Fruit fly (Drosophila melanogaster): ENCODE measurements around the gene knk.
A peak's percentile ranks its signal among the peaks of the same experiment; 100 is the strongest.

knk gene

DNA sequence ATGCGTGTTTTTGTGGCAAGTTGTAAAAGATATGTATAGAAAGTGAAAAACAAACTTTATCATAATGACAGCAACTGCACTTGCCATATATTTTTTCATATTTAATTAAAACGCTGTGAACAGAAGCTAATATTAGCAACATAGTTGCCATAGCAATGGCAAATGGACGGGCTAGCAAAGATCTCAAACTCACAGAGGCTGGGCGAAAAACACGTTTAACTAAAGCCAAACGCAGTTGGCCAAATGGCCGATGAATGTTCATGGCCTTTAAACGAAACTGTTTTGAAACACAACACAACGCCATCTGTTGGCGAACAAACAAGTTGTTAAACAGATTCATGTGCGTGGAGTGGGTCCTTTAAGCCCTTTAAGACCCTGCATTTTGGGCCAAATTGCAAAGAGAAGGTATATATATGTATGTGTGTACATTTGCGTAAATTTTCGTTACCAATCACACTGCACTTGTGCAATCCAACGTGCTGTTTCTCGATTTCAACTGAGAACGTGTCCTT lies 23.0 kb upstream of the knk start:
- TF ChIP-seq Myc (optimal IDR thresholded peaks at IDR 0.05) (no peak), insv (optimal IDR thresholded peaks at IDR 0.05) (no peak), ttk (optimal IDR thresholded peaks at IDR 0.05) (no peak), psq (optimal IDR thresholded peaks at IDR 0.05) (no peak), h (optimal IDR thresholded peaks at IDR 0.05) (no peak), Sin3A (optimal IDR thresholded peaks at IDR 0.05) (no peak)

DNA sequence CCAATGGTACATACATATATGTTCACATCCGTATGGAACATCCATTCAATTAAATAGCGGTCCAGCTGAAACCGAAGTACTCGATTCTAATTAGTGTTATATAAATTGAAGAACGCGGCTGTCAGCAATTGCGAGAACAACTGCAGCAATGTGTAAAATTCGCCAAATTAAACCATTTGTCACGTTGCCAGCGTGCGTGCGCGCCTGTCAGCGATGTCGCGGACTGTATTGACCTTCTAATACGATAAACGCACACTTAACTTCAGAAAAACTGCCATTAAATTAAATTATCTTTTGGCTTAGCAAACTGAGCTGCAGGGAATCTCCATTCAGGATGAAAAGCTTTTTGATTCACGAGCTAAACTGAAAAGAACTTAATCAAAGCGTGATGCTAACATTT lies 21.7 kb upstream of the knk start:
- TF ChIP-seq h (optimal IDR thresholded peaks at IDR 0.05), result no peak
- no peak for TF ChIP-seq psq (optimal IDR thresholded peaks at IDR 0.05)
- TF ChIP-seq ttk (optimal IDR thresholded peaks at IDR 0.05), result no peak
- TF ChIP-seq Sin3A (optimal IDR thresholded peaks at IDR 0.05), result no peak
- no peak for TF ChIP-seq insv (optimal IDR thresholded peaks at IDR 0.05)
- no peak for TF ChIP-seq Myc (optimal IDR thresholded peaks at IDR 0.05)

DNA sequence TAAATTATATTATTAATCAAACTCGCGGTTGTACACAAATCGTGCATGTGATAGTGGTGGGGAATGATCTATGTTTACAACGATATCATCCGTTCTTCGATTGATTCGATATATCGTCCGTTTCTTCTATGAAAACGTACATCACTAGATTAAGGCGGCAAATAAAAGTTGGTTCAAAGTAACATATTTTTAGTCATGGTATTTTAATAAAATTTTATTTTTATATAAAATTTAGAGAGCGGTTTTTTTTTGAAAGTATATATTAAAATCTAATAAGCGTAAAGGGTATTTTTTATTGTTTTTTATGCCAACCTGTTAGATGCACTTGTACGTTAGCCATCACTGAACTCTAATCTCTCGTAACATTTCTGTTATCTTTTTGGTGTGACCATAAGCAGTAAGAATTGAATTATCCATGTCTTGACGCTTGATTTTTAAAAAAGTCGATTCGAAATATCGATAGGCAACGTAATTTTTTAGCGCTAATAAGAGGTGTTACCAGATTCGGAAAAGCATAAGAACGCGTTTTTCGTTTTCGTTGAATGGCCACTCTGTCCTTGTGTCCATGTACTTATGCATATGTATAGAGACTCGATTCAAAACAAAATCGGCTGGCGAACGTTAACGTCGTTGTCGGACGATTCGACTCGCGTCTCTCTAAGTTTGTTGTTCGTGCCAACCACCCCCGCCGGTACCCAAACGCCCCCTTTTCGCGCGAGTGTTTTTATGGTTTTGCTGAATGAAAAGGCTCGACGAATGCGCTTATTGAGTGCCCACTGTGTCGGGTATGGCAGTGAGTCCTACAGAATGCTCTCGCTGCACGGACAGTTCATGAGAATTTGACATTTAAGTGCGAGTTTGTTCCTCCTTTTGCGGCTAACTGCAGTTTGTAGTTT lies 18.9 kb upstream of the knk start, which contains the start of the genes TAF1B and Invadolysin:
TAF1B (minus strand) TSS at position 82 of the 896 bp plus-strand sequence.
Invadolysin (plus strand) TSS at position 566 of the 896 bp plus-strand sequence.
- TF ChIP-seq insv (optimal IDR thresholded peaks at IDR 0.05) (no peak), psq (optimal IDR thresholded peaks at IDR 0.05) (no peak), ttk (optimal IDR thresholded peaks at IDR 0.05) (no peak), Sin3A (optimal IDR thresholded peaks at IDR 0.05) (no peak), h (optimal IDR thresholded peaks at IDR 0.05) (no peak), Myc (optimal IDR thresholded peaks at IDR 0.05) (no peak)

DNA sequence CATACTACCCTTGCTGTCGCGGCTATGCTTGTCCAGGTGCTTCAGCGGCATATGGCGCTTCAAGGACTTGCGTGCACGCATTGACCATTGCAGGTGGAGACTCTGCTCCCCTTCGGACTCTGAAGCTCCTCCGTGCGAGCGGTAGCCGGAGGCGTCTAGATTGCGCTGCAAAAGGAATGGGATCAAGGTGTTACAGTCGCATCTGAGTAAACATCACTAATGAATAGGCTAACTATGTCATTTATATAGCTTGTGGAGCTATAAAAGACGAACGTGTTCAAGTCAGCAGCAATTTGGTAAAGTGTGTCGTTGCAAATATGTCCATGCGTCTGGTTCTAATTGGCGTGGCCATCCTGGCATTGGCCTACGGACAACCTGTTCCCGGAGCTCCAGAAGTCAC lies 17.3 kb upstream of the knk start, which contains the start of gene CG42759:
CG42759 (plus strand) TSS at position 301 of the 400 bp plus-strand sequence.
- TF ChIP-seq ttk (optimal IDR thresholded peaks at IDR 0.05), result no peak
- no peak for TF ChIP-seq h (optimal IDR thresholded peaks at IDR 0.05)
- TF ChIP-seq psq (optimal IDR thresholded peaks at IDR 0.05), result no peak
- TF ChIP-seq Sin3A (optimal IDR thresholded peaks at IDR 0.05), result no peak
- TF ChIP-seq insv (optimal IDR thresholded peaks at IDR 0.05), result no peak
- no peak for TF ChIP-seq Myc (optimal IDR thresholded peaks at IDR 0.05)

DNA sequence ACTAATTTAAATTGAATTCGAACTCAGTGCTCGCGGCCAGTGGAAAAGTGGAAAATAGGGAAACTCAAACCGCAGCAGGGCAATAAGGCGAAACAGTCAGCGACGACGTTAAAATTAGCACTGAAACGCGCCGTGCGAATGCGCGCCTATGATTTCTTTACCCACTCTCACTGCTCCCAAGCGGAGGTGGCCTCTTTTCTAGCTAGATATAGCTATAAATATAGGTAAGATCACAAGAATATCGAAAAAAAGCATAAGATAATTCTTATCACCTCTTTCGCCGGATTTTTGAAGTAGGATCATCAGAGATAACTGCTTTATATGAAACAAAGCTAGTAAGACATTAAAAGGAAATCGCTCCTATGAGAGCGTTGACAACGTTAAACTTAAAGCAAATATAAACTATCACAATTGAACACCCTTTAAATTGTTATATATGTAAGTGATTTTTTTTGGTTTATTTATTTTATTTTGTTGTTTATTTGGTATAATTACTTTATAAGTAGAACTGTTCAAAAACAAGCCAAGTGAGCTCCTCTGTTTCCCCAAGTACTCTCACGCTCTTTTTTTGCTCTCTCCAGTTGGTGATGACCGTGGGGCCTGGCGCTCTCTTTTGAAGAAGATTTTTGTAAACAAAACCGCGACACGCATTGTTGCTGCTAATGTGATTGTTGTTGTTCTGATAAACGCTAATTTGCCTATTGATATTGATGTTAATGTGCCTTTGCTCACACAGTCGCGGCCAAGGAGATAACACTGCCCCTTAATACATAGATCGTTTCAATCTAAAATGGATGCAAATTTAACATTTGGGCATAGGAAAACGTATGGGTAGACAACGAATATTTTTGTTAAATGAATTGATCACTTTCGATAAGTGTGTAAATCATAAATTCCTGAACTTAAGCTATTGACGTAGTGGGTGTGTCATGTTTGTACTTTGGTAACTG lies 14.5 kb upstream of the knk start, which contains the start of gene tws:
tws (minus strand) TSS at position 124 of the 950 bp plus-strand sequence.
- TF ChIP-seq psq (optimal IDR thresholded peaks at IDR 0.05), result no peak
- TF ChIP-seq Myc (optimal IDR thresholded peaks at IDR 0.05), result no peak
- TF ChIP-seq ttk (optimal IDR thresholded peaks at IDR 0.05), result no peak
- no peak for TF ChIP-seq h (optimal IDR thresholded peaks at IDR 0.05)
- no peak for TF ChIP-seq insv (optimal IDR thresholded peaks at IDR 0.05)
- no peak for TF ChIP-seq Sin3A (optimal IDR thresholded peaks at IDR 0.05)

DNA sequence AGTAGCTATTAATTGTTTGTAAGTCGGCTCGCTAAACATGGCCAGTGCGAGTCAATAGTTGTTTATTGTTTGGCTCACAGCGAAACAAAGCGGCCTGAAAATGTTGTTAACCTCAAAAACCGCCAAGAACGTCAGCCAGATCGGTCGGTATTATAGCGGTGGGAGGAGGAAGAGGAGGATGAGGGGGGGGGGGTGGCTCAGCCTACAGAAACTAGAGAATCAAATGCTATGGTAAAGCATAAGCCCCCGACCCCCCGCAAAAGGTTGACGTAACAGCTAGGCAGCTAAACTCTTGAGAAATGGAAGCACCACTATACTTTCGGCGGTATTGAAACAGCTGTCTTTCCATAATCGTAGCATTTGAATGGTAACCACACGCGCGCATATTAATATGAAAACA lies 13.4 kb upstream of the knk start:
- TF ChIP-seq psq (optimal IDR thresholded peaks at IDR 0.05), result no peak
- no peak for TF ChIP-seq Sin3A (optimal IDR thresholded peaks at IDR 0.05)
- no peak for TF ChIP-seq insv (optimal IDR thresholded peaks at IDR 0.05)
- no peak for TF ChIP-seq Myc (optimal IDR thresholded peaks at IDR 0.05)
- TF ChIP-seq h (optimal IDR thresholded peaks at IDR 0.05), result no peak
- no peak for TF ChIP-seq ttk (optimal IDR thresholded peaks at IDR 0.05)

DNA sequence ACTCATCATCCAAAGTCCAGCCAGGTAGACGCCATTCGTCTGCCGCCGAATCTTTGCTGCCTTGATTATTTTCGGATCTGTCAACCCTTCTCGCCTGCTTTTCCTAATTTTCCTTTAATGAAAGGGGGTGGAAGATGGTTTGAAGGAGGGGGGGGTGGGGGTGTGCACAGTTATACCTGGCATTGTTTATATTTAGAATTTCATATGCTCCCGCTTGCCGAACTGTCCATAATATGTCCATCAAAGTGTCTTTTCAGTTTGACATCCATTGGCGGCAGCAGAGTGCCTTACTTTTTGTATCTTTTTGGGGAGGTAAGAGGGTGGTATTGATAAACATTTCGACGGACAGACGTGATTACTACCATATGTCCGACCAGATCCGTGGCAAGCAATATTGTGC lies 12.3 kb upstream of the knk start:
- no peak for TF ChIP-seq ttk (optimal IDR thresholded peaks at IDR 0.05)
- TF ChIP-seq h (optimal IDR thresholded peaks at IDR 0.05), result no peak
- no peak for TF ChIP-seq Myc (optimal IDR thresholded peaks at IDR 0.05)
- no peak for TF ChIP-seq Sin3A (optimal IDR thresholded peaks at IDR 0.05)
- TF ChIP-seq psq (optimal IDR thresholded peaks at IDR 0.05), result no peak
- TF ChIP-seq insv (optimal IDR thresholded peaks at IDR 0.05), result no peak

DNA sequence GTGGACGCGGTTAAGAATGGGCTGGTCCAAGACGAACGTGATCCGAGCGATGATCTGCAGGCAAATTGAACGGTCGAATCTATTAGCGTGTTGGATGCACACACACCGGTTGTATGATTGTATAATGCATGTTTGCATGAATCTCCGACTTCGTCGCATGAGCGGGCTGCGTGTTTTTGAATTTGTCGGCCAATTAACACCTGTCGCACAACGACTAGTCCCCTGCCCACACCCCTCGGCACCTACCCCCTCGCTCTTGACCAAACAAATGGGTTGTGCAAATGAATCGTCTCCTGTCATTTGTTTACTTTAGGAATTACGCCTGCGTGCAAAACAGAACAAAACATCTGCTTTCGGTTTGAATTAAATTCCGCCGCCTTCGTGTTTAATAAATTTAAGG lies 9.5 kb upstream of the knk start:
- TF ChIP-seq h (optimal IDR thresholded peaks at IDR 0.05) (no peak), Myc (optimal IDR thresholded peaks at IDR 0.05) (no peak)

DNA sequence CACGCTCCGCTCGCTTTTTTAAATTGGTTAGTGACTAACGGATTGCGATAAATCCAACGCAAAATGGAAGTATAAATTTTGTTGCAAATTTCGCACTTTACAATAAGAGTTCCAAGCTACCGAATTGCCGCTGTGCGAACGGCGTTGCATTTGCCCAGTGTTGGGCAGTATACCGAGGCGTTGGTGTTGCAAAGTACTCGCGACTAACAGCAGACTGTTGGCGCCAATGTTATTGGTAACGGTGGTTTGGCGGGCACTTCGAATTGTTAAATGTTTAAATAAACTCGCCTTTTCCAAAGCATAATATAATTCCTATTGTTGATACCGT lies 8.8 kb upstream of the knk start:
- TF ChIP-seq insv (optimal IDR thresholded peaks at IDR 0.05), result no peak
- no peak for TF ChIP-seq h (optimal IDR thresholded peaks at IDR 0.05)
- peak; percentile 23 for TF ChIP-seq psq (optimal IDR thresholded peaks at IDR 0.05)
- no peak for TF ChIP-seq ttk (optimal IDR thresholded peaks at IDR 0.05)
- TF ChIP-seq Myc (optimal IDR thresholded peaks at IDR 0.05), result no peak
- TF ChIP-seq Sin3A (optimal IDR thresholded peaks at IDR 0.05), result no peak

DNA sequence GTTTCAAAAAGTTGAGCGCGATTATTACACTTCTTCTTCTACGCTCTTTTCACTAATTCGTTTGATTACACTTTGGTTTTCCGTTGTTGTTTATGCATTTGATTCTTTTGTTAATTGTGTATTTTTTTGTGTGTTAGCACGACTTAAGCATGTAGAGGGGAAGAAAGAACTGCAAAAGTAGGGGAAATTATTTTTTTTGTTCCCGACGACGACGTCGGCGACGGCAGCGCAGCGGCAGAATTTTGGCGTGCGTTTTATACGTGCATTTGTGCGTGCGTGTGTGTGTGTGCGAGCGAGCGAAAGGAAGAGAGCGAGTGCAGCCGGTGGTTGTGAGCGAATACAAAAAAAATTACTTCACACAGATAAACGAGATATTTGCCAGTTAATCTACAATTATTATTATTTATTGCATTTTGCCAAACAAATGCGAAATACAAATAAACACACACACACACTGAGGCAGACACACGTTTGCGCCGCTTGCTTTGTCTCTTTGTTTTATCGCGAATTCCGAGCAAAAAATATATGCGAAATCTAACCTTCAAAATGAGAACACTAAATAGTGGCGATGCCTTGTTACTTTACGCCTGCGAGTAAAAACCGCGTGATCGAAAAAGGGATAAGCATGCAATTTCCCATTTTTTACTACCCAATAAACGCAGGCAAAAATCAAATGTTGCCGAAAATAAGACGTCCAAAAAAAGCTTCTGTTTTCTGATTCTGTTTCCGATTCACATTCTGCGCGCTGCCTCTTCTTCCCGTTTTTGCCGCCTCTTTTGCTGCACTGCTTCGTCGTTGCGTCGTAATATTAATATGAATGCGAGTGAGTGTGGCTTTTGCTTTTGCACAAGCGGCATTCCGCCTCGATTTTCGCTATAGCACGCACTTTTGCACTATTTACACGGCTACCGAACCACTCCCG lies 8.2 kb upstream of the knk start:
- TF ChIP-seq psq (optimal IDR thresholded peaks at IDR 0.05) (peak; percentile 69), Myc (optimal IDR thresholded peaks at IDR 0.05) (no peak)

DNA sequence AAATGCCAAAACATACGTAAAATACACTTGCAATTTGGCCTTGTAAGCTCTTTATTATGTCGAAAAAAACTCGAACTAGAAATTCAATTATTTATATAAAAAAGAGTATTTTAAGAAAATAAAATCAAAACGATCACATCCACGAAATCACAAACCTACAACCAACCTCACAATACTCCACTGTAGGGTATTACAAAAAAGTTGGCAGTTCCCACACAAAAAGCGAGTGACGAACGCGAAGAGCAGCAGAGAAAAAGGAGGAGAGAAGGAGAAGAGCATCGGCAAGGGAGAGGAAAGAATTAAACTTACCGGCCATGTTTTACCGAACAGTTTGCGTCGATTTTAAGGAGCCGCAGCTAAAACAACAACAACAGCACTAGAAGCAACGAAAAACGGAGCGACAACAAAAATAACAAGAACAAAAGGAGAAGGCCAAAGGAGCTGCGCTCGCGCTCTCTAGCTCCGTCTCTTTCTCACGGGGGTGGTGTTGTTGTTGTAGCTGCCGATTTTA lies 7.5 kb upstream of the knk start:
- TF ChIP-seq Sin3A (optimal IDR thresholded peaks at IDR 0.05) (no peak), psq (optimal IDR thresholded peaks at IDR 0.05) (no peak), Myc (optimal IDR thresholded peaks at IDR 0.05) (no peak), h (optimal IDR thresholded peaks at IDR 0.05) (no peak), ttk (optimal IDR thresholded peaks at IDR 0.05) (no peak), insv (optimal IDR thresholded peaks at IDR 0.05) (no peak)
